Fruit fly (Drosophila melanogaster): ENCODE results near the gene CG32276.
A peak's percentile ranks its signal among the peaks of the same experiment; 100 is the strongest.

Gene CG32276

DNA sequence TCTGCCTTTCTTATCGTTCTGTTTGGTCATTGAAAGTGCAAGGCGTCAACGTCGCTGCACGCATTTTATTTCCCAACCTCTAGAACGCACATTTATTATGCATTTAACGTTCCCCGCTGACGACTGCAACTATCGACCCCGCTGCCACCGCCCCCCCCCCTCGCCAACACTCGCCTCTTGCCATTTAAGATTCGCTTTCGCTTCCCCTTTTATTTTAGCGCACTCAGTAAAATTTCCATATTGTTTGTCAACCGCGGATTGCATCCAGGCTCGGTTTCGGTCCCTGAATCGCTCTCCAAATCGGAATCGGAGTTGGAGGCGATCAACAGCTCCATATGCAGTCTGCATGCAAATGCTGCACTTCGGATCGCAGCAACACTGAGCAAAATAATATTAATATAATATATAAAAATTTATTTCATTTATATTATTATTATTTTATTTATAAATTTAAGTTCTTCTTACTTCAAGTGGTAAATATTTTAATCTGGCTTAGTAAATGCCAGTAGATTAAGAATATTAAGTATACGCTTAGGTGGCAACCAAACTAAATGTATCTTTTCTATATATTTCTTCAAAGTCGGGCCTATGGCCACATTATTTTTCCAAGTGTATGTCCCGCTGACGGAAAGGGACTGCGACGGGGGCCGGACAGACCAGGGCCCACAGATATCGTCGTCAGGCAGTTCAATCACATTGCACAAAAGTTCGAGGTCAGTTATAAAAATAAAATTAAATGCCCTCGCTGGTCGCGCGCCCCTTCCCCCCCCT, 41.9 kb upstream of the CG32276 start (continued):
- TF ChIP-seq pan (optimal IDR thresholded peaks at IDR 0.05) (no peak), N (GFP tag; optimal IDR thresholded peaks at IDR 0.05) (no peak), Dfd (GFP tag; optimal IDR thresholded peaks at IDR 0.05) (no peak), h (GFP tag; optimal IDR thresholded peaks at IDR 0.05) (peak; percentile 91), woc (GFP tag; optimal IDR thresholded peaks at IDR 0.05) (peak; percentile 79), Hr78 (GFP tag; optimal IDR thresholded peaks at IDR 0.05) (no peak), Sp1 (GFP tag; optimal IDR thresholded peaks at IDR 0.05) (peak; percentile 98), OdsH (GFP tag; optimal IDR thresholded peaks at IDR 0.05) (peak; percentile 90), dsf (GFP tag; optimal IDR thresholded peaks at IDR 0.05; ENCODE audit: borderline replicate concordance) (no peak)

- TF ChIP-seq pan (optimal IDR thresholded peaks at IDR 0.05) (no peak), jim (GFP tag; optimal IDR thresholded peaks at IDR 0.05) (peak; percentile 45), psq (GFP tag; optimal IDR thresholded peaks at IDR 0.05) (peak; percentile 89), rgr (GFP tag; optimal IDR thresholded peaks at IDR 0.05) (peak; percentile 82), Rel (GFP tag; optimal IDR thresholded peaks at IDR 0.05) (peak; percentile 20), Rel (tag; optimal IDR thresholded peaks at IDR 0.05) (peak; percentile 76), sage (GFP tag; optimal IDR thresholded peaks at IDR 0.05) (peak; percentile 25), h (GFP tag; optimal IDR thresholded peaks at IDR 0.05) (peak; percentile 57), dmrt93B (GFP tag; optimal IDR thresholded peaks at IDR 0.05) (no peak), tai (GFP tag; optimal IDR thresholded peaks at IDR 0.05) (peak; percentile 60), HLH106 (tag; optimal IDR thresholded peaks at IDR 0.05) (peak; percentile 23), GATAd (GFP tag; optimal IDR thresholded peaks at IDR 0.05) (no peak), Hr78 (GFP tag; optimal IDR thresholded peaks at IDR 0.05) (no peak), dl (GFP tag; optimal IDR thresholded peaks at IDR 0.05; ENCODE audit: insufficient read depth in 1 of 2, partially characterized antibody in 2 of 2) (no peak), Sp1 (GFP tag; optimal IDR thresholded peaks at IDR 0.05) (peak; percentile 74), Hnf4 (GFP tag; optimal IDR thresholded peaks at IDR 0.05) (peak; percentile 71), woc (GFP tag; optimal IDR thresholded peaks at IDR 0.05) (peak; percentile 30), N (GFP tag; optimal IDR thresholded peaks at IDR 0.05) (no peak), Dfd (GFP tag; optimal IDR thresholded peaks at IDR 0.05) (no peak), br (GFP tag; optimal IDR thresholded peaks at IDR 0.05) (peak; percentile 46), fru (GFP tag; optimal IDR thresholded peaks at IDR 0.05) (peak; percentile 72), OdsH (GFP tag; optimal IDR thresholded peaks at IDR 0.05) (peak; percentile 76), CG32264 (GFP tag; optimal IDR thresholded peaks at IDR 0.05) (peak; percentile 77), CrebA (GFP tag; optimal IDR thresholded peaks at IDR 0.05; ENCODE audit: borderline replicate concordance) (peak; percentile 43), Mio (GFP tag; optimal IDR thresholded peaks at IDR 0.05) (no peak), Dif (GFP tag; optimal IDR thresholded peaks at IDR 0.05; ENCODE audit: partially characterized antibody) (no peak), sv (GFP tag; optimal IDR thresholded peaks at IDR 0.05) (no peak), Vsx2 (GFP tag; optimal IDR thresholded peaks at IDR 0.05; ENCODE audit: partially characterized antibody) (no peak), Jra (GFP tag; optimal IDR thresholded peaks at IDR 0.05) (peak; percentile 23), lola (GFP tag; optimal IDR thresholded peaks at IDR 0.05) (no peak), Hr83 (GFP tag; optimal IDR thresholded peaks at IDR 0.05; ENCODE audit: poor library complexity, severe bottlenecking) (peak; percentile 68), usp (GFP tag; optimal IDR thresholded peaks at IDR 0.05) (no peak), dsf (GFP tag; optimal IDR thresholded peaks at IDR 0.05; ENCODE audit: borderline replicate concordance) (no peak), brk (GFP tag; optimal IDR thresholded peaks at IDR 0.05) (peak; percentile 37), Myc (optimal IDR thresholded peaks at IDR 0.05) (no peak), Abd-B (GFP tag; optimal IDR thresholded peaks at IDR 0.05) (no peak), CG9705 (GFP tag; optimal IDR thresholded peaks at IDR 0.05) (no peak), ey (GFP tag; optimal IDR thresholded peaks at IDR 0.05) (peak; percentile 84), foxo (GFP tag; optimal IDR thresholded peaks at IDR 0.05) (peak in 1 of 2 experiments; percentile 69)
Observed at dm6 chr3L:3239785-3240596, 41.1 kb upstream of the CG32276 start.
